Worm (Caenorhabditis elegans): ENCODE measurements around the gene C06G3.8.

Gene C06G3.8

ce11 chrIV:7048637-7049245, 16.4 kb upstream of the C06G3.8 start (continued):
- TF ChIP-seq egl-27 (tag; optimal IDR thresholded peaks at IDR 0.05) = no peak
- no peak for TF ChIP-seq ZK337.2 (GFP tag; IDR thresholded peaks at IDR 0.05)
- TF ChIP-seq madf-9 (GFP tag; conservative IDR thresholded peaks at IDR 0.05) = no peak
- no peak for TF ChIP-seq nhr-6 (tag; optimal IDR thresholded peaks at IDR 0.05)
- TF ChIP-seq nhr-111 (GFP tag; optimal IDR thresholded peaks at IDR 0.05) = no peak
- no peak for TF ChIP-seq lin-1 (GFP tag; IDR thresholded peaks at IDR 0.05)
- no peak for TF ChIP-seq rbr-2 (tag; optimal IDR thresholded peaks at IDR 0.05)
- no peak for TF ChIP-seq T20F7.1 (GFP tag; optimal IDR thresholded peaks at IDR 0.05)
- no peak for TF ChIP-seq gei-8 (GFP tag; optimal IDR thresholded peaks at IDR 0.05)
- no peak for TF ChIP-seq arid-1 (GFP tag; conservative IDR thresholded peaks at IDR 0.05)
- TF ChIP-seq ces-1 (GFP tag; optimal IDR thresholded peaks at IDR 0.05) = no peak
- no peak for TF ChIP-seq unc-130 (GFP tag; optimal IDR thresholded peaks at IDR 0.05)
- TF ChIP-seq ama-1 (optimal IDR thresholded peaks at IDR 0.05) = no peak
- TF ChIP-seq nhr-25 (tag; optimal IDR thresholded peaks at IDR 0.05; ENCODE audit: borderline replicate concordance, insufficient read depth) = no peak
- TF ChIP-seq daf-19 (GFP tag; conservative IDR thresholded peaks at IDR 0.05) = no peak
- no peak for TF ChIP-seq madf-5 (GFP tag; IDR thresholded peaks at IDR 0.05)
- TF ChIP-seq lir-3 (tag; optimal IDR thresholded peaks at IDR 0.05) = no peak
- peak; percentile 30 for TF ChIP-seq nhr-77 (tag; optimal IDR thresholded peaks at IDR 0.05)
- TF ChIP-seq snpc-1.2 (GFP tag; IDR thresholded peaks at IDR 0.05) = no peak
- TF ChIP-seq lin-13 (GFP tag; optimal IDR thresholded peaks at IDR 0.05) = no peak
- TF ChIP-seq zip-11 (GFP tag; IDR thresholded peaks at IDR 0.05) = no peak
- no peak for TF ChIP-seq Y5F2A.4 (GFP tag; optimal IDR thresholded peaks at IDR 0.05)
- peak; percentile 71; the same call in 1 of the 2 replicates for TF ChIP-seq mdt-29 (GFP tag; IDR thresholded peaks at IDR 0.05)
- no peak for TF ChIP-seq daf-16 (GFP tag; optimal IDR thresholded peaks at IDR 0.05)
- peak; percentile 71 for TF ChIP-seq daf-16 (tag; optimal IDR thresholded peaks at IDR 0.05)
- TF ChIP-seq dmd-6 (GFP tag; IDR thresholded peaks at IDR 0.05) = peak; percentile 49
- no peak for TF ChIP-seq nhr-42 (GFP tag; IDR thresholded peaks at IDR 0.05)
- TF ChIP-seq cey-2 (tag; optimal IDR thresholded peaks at IDR 0.05; ENCODE audit: borderline replicate concordance, insufficient read depth) = no peak
- no peak for TF ChIP-seq tra-1 (GFP tag; IDR thresholded peaks at IDR 0.05)
- no peak for TF ChIP-seq Y75B8A.6 (GFP tag; IDR thresholded peaks at IDR 0.05)
- no peak for TF ChIP-seq F49E8.2 (tag; optimal IDR thresholded peaks at IDR 0.05; ENCODE audit: borderline replicate concordance)
- no peak for TF ChIP-seq lin-15B (tag; optimal IDR thresholded peaks at IDR 0.05)
- no peak for TF ChIP-seq ztf-7 (tag; optimal IDR thresholded peaks at IDR 0.05)
- TF ChIP-seq T26A8.4 (GFP tag; IDR thresholded peaks at IDR 0.05) = no peak
- TF ChIP-seq ceh-20 (GFP tag; IDR thresholded peaks at IDR 0.05) = no peak
- peak; percentile 54 for TF ChIP-seq aha-1 (tag)
- TF ChIP-seq egl-43 (GFP tag; IDR thresholded peaks at IDR 0.05) = no peak
- TF ChIP-seq zip-2 (tag; optimal IDR thresholded peaks at IDR 0.05) = no peak
- TF ChIP-seq duxl-1 (tag; optimal IDR thresholded peaks at IDR 0.05; ENCODE audit: poor library complexity) = no peak
- TF ChIP-seq vab-7 (GFP tag; IDR thresholded peaks at IDR 0.05) = no peak
- no peak for TF ChIP-seq hif-1 (tag; optimal IDR thresholded peaks at IDR 0.05)
- TF ChIP-seq zfp-3 (GFP tag; conservative IDR thresholded peaks at IDR 0.05) = 0 out of 2 replicates have a peak, but pooled peaks have one; percentile 20
- TF ChIP-seq pqm-1 (tag; optimal IDR thresholded peaks at IDR 0.05) = no peak
- no peak for TF ChIP-seq nhr-237 (tag; optimal IDR thresholded peaks at IDR 0.05)
- no peak for TF ChIP-seq aly-2 (tag; optimal IDR thresholded peaks at IDR 0.05)
- no peak for TF ChIP-seq ctbp-1 (GFP tag; IDR thresholded peaks at IDR 0.05)
- TF ChIP-seq sdz-12 (GFP tag; optimal IDR thresholded peaks at IDR 0.05) = no peak
- no peak for TF ChIP-seq saeg-2 (GFP tag; IDR thresholded peaks at IDR 0.05)
- no peak for TF ChIP-seq jun-1 (tag; optimal IDR thresholded peaks at IDR 0.05)
- TF ChIP-seq ceh-62 (tag; optimal IDR thresholded peaks at IDR 0.05) = no peak
- no peak for TF ChIP-seq R02D3.7 (tag; optimal IDR thresholded peaks at IDR 0.05)
